Worm (Caenorhabditis elegans): ENCODE data around the gene rabr-2.

Gene rabr-2

DNA sequence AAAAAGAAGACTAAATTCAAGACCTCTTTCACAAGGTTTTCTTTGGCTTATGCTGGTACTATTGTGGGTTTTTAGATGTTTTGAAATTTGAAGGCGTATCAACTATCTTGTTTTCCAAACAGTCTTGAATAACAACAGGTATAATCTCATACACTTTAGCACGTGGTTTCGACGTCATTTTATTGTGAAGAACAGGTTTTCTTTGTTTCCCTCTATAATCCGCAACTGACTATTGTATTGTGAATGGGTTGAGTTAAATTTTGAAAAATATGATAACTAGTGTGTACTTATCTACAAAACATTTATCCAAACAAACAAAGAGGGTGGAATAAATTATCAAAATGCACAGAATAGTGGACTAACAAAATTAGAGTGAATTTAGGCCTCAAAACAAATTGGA lies 41.9 kb downstream of the rabr-2 start:
- peak; percentile 65 for TF ChIP-seq snu-23 (GFP tag; optimal IDR thresholded peaks at IDR 0.05)
- no peak for TF ChIP-seq nhr-237 (tag; optimal IDR thresholded peaks at IDR 0.05)
- TF ChIP-seq ama-1 (optimal IDR thresholded peaks at IDR 0.05): no peak
- no peak for TF ChIP-seq isw-1 (GFP tag; IDR thresholded peaks at IDR 0.05)
- TF ChIP-seq hlh-17 (GFP tag; optimal IDR thresholded peaks at IDR 0.05; ENCODE audit: borderline replicate concordance): no peak
- peak; percentile 68 for TF ChIP-seq grh-1 (GFP tag; IDR thresholded peaks at IDR 0.05)
- TF ChIP-seq blmp-1 (tag; optimal IDR thresholded peaks at IDR 0.05): no peak
- no peak for TF ChIP-seq egl-27 (tag; optimal IDR thresholded peaks at IDR 0.05)
- no peak for TF ChIP-seq efl-3 (GFP tag; optimal IDR thresholded peaks at IDR 0.05)
- peak in 1 of 2 experiments; percentile 62 for TF ChIP-seq lin-35 (GFP tag; optimal IDR thresholded peaks at IDR 0.05)
- TF ChIP-seq efl-1 (optimal IDR thresholded peaks at IDR 0.05): no peak
- peak in 1 of 2 experiments; percentile 33 for TF ChIP-seq efl-1 (GFP tag; optimal IDR thresholded peaks at IDR 0.05 in 1 of 2)
- no peak for TF ChIP-seq ets-5 (GFP tag; IDR thresholded peaks at IDR 0.05)
- TF ChIP-seq nhr-85 (tag): peak; percentile 79
- no peak for TF ChIP-seq nhr-28 (tag; optimal IDR thresholded peaks at IDR 0.05)
- no peak for TF ChIP-seq unc-86 (tag; optimal IDR thresholded peaks at IDR 0.05)
- no peak for TF ChIP-seq mab-9 (GFP tag; IDR thresholded peaks at IDR 0.05)
- peak; percentile 37 for TF ChIP-seq nhr-71 (tag; optimal IDR thresholded peaks at IDR 0.05)
- TF ChIP-seq jun-1 (tag; optimal IDR thresholded peaks at IDR 0.05): no peak
- peak; percentile 39 for TF ChIP-seq lin-14 (GFP tag; optimal IDR thresholded peaks at IDR 0.05)
- TF ChIP-seq elt-2 (tag; optimal IDR thresholded peaks at IDR 0.05): no peak
- TF ChIP-seq nhr-20 (tag; optimal IDR thresholded peaks at IDR 0.05): peak; percentile 67
- no peak for TF ChIP-seq nhr-76 (tag; optimal IDR thresholded peaks at IDR 0.05)

DNA sequence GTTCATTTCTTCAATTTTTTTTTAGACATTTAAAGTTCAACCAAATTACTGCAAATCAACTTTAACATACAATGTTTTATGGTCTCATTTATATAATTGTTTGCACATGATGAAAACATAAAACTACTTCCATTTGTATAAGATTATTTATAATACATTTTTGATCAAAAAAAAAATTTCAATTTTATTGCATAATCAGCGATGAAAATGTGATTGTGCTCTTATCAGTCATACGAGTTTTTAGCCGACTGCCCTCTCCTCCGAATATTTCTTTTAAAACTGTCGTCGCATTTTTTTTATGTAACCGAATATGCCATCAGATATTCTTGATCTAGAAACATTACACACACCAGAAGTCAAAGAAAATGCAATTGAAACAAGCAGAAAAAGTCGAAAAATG lies 42.7 kb downstream of the rabr-2 start, which contains the start of gene F08A7.1:
F08A7.1 (plus strand) TSS at position 191 of the 400 bp plus-strand sequence.
- TF ChIP-seq ceh-90 (tag; optimal IDR thresholded peaks at IDR 0.05): no peak
- TF ChIP-seq elt-2 (tag; optimal IDR thresholded peaks at IDR 0.05): peak; percentile 63
- no peak for TF ChIP-seq mab-9 (GFP tag; IDR thresholded peaks at IDR 0.05)
- TF ChIP-seq nhr-85 (tag): peak; percentile 32
- TF ChIP-seq ceh-88 (GFP tag; IDR thresholded peaks at IDR 0.05): no peak
- TF ChIP-seq lin-13 (GFP tag; optimal IDR thresholded peaks at IDR 0.05): no peak
- no peak for TF ChIP-seq unc-130 (tag; optimal IDR thresholded peaks at IDR 0.05)
- TF ChIP-seq nhr-77 (tag; optimal IDR thresholded peaks at IDR 0.05): no peak
- no peak for TF ChIP-seq tlp-1 (tag; optimal IDR thresholded peaks at IDR 0.05)
- TF ChIP-seq blmp-1 (tag; optimal IDR thresholded peaks at IDR 0.05): no peak
- TF ChIP-seq skn-1 (tag; optimal IDR thresholded peaks at IDR 0.05): no peak
- TF ChIP-seq unc-86 (tag; optimal IDR thresholded peaks at IDR 0.05): no peak
- no peak for TF ChIP-seq aly-2 (tag; optimal IDR thresholded peaks at IDR 0.05)
- TF ChIP-seq nhr-76 (tag; optimal IDR thresholded peaks at IDR 0.05): no peak
- TF ChIP-seq ceh-82 (tag; optimal IDR thresholded peaks at IDR 0.05): no peak
- TF ChIP-seq mef-2 (tag; optimal IDR thresholded peaks at IDR 0.05): no peak

DNA sequence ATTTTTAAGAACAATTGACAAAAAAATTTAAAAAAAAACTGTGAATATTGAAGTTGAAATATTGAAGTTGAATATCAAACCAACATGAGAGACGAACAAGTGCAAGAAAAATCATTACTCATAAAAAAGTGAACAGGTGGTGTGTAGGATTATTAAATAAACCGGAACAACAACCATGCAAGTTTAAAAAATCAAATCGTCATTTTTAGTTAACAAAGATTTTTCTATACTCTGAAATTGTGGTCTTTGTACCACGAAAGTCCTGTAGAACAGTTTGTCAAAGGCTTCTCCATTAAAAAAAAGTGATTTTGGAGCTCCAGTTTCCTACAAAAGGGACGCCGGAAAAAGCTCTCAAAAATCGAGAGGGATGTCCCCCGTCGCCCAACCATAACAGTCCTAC lies 43.1 kb downstream of the rabr-2 start, which contains the start of gene C06A12.19:
C06A12.19 (minus strand) TSS at position 101 of the 400 bp plus-strand sequence.
- TF ChIP-seq ceh-63 (GFP tag; optimal IDR thresholded peaks at IDR 0.05) (no peak), F16B12.6 (tag; optimal IDR thresholded peaks at IDR 0.05) (no peak)

DNA sequence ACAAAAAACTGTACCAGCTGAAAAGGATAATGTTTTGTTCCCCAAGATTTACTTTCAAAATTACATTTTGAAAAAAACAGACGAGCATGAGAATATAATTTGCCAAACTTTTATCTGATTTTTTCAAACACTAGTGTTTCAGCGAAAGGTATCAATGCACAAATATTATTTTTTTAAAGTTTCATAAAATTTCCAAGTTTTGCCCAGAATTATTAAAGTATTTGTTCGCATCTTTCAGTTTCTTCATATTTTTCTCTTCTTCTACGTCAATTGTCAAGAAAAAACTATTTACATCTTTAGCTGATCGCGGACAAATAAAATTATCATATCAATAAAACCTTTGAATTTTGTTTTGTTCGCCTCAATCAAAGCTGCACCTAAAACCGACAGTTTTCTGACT lies 46.1 kb downstream of the rabr-2 start, which contains the start of gene C06A12.8:
C06A12.8 (plus strand) TSS at position 301 of the 400 bp plus-strand sequence.
- TF ChIP-seq nhr-77 (tag; optimal IDR thresholded peaks at IDR 0.05) (no peak), ztf-4 (tag; optimal IDR thresholded peaks at IDR 0.05) (no peak), lin-14 (GFP tag; optimal IDR thresholded peaks at IDR 0.05) (no peak), fkh-4 (tag; optimal IDR thresholded peaks at IDR 0.05; ENCODE audit: borderline replicate concordance) (no peak), unc-30 (tag; optimal IDR thresholded peaks at IDR 0.05) (no peak), ceh-82 (tag; optimal IDR thresholded peaks at IDR 0.05) (no peak), ceh-88 (GFP tag; IDR thresholded peaks at IDR 0.05) (no peak), nhr-237 (tag; optimal IDR thresholded peaks at IDR 0.05) (no peak), dpl-1 (GFP tag; optimal IDR thresholded peaks at IDR 0.05) (no peak), lin-35 (GFP tag; optimal IDR thresholded peaks at IDR 0.05) (no peak), blmp-1 (tag; optimal IDR thresholded peaks at IDR 0.05) (no peak), mep-1 (tag; optimal IDR thresholded peaks at IDR 0.05) (no peak), ama-1 (optimal IDR thresholded peaks at IDR 0.05) (no peak), lsy-2 (tag; optimal IDR thresholded peaks at IDR 0.05) (no peak), sptf-1 (tag; optimal IDR thresholded peaks at IDR 0.05) (no peak), grh-1 (GFP tag; IDR thresholded peaks at IDR 0.05) (no peak), hlh-17 (GFP tag; optimal IDR thresholded peaks at IDR 0.05; ENCODE audit: borderline replicate concordance) (no peak), pag-3 (tag; optimal IDR thresholded peaks at IDR 0.05; ENCODE audit: borderline replicate concordance, insufficient read depth) (no peak), elt-2 (tag; optimal IDR thresholded peaks at IDR 0.05) (no peak), lin-13 (GFP tag; optimal IDR thresholded peaks at IDR 0.05) (no peak)
